Worm (Caenorhabditis elegans): ENCODE data around the gene ran-2.
A peak's percentile ranks its signal among the peaks of the same experiment; 100 is the strongest.

Gene ran-2

ce11 chrIII:7933235-7933634 lies at the start of gene ran-2:
TSS of gene ran-2 (plus strand) at chrIII:7933535.
- TF ChIP-seq him-1 (tag; optimal IDR thresholded peaks at IDR 0.05): no peak
- TF ChIP-seq dao-5 (tag; optimal IDR thresholded peaks at IDR 0.05): no peak
- TF ChIP-seq W03F9.2 (tag; optimal IDR thresholded peaks at IDR 0.05): no peak

ce11 chrIII:7884863-7885262 lies 48.5 kb upstream of the ran-2 start, which contains the start of gene ZK688.11:
TSS of gene ZK688.11 (minus strand) at chrIII:7884963.
- TF ChIP-seq dao-5 (tag; optimal IDR thresholded peaks at IDR 0.05) (no peak), W03F9.2 (tag; optimal IDR thresholded peaks at IDR 0.05) (no peak), him-1 (tag; optimal IDR thresholded peaks at IDR 0.05) (no peak)

- no peak for TF ChIP-seq W03F9.2 (tag; optimal IDR thresholded peaks at IDR 0.05)
Observed at ce11 chrIII:7889036-7889435, 44.3 kb upstream of the ran-2 start.

ce11 chrIII:7891573-7892306 lies 41.6 kb upstream of the ran-2 start, which contains the start of the genes ZK688.5 and fahd-1:
TSS of gene ZK688.5 (minus strand) at chrIII:7891623.
TSS of gene fahd-1 (plus strand) at chrIII:7892256.
- TF ChIP-seq W03F9.2 (tag; optimal IDR thresholded peaks at IDR 0.05): peak; percentile 60
- TF ChIP-seq dao-5 (tag; optimal IDR thresholded peaks at IDR 0.05): no peak
- no peak for TF ChIP-seq him-1 (tag; optimal IDR thresholded peaks at IDR 0.05)

- TF ChIP-seq dao-5 (tag; optimal IDR thresholded peaks at IDR 0.05): no peak
- no peak for TF ChIP-seq W03F9.2 (tag; optimal IDR thresholded peaks at IDR 0.05)
- TF ChIP-seq him-1 (tag; optimal IDR thresholded peaks at IDR 0.05): no peak
Observed at ce11 chrIII:7892333-7892732, 41.0 kb upstream of the ran-2 start.

ce11 chrIII:7893224-7893623 lies 40.1 kb upstream of the ran-2 start:
- no peak for TF ChIP-seq dao-5 (tag; optimal IDR thresholded peaks at IDR 0.05)
- no peak for TF ChIP-seq him-1 (tag; optimal IDR thresholded peaks at IDR 0.05)

- TF ChIP-seq dao-5 (tag; optimal IDR thresholded peaks at IDR 0.05) (no peak), W03F9.2 (tag; optimal IDR thresholded peaks at IDR 0.05) (no peak), him-1 (tag; optimal IDR thresholded peaks at IDR 0.05) (no peak)
Observed at ce11 chrIII:7894724-7895123, 38.6 kb upstream of the ran-2 start, which contains the start of gene ZK688.4. TSS of gene ZK688.4 (plus strand) at chrIII:7895024.

ce11 chrIII:7896925-7897324 lies 36.4 kb upstream of the ran-2 start, which contains the start of gene ZK688.10:
TSS of gene ZK688.10 (minus strand) at chrIII:7897025.
- TF ChIP-seq him-1 (tag; optimal IDR thresholded peaks at IDR 0.05) (no peak), dao-5 (tag; optimal IDR thresholded peaks at IDR 0.05) (no peak), W03F9.2 (tag; optimal IDR thresholded peaks at IDR 0.05) (no peak)

ce11 chrIII:7897733-7898132 lies 35.6 kb upstream of the ran-2 start:
- no peak for TF ChIP-seq dao-5 (tag; optimal IDR thresholded peaks at IDR 0.05)
- no peak for TF ChIP-seq him-1 (tag; optimal IDR thresholded peaks at IDR 0.05)
- no peak for TF ChIP-seq W03F9.2 (tag; optimal IDR thresholded peaks at IDR 0.05)

ce11 chrIII:7900733-7901132 lies 32.6 kb upstream of the ran-2 start, which contains the start of gene best-24:
TSS of gene best-24 (plus strand) at chrIII:7901033.
- no peak for TF ChIP-seq him-1 (tag; optimal IDR thresholded peaks at IDR 0.05)
- TF ChIP-seq dao-5 (tag; optimal IDR thresholded peaks at IDR 0.05): no peak
- TF ChIP-seq W03F9.2 (tag; optimal IDR thresholded peaks at IDR 0.05): no peak

ce11 chrIII:7903427-7903826 lies 29.9 kb upstream of the ran-2 start:
- no peak for TF ChIP-seq dao-5 (tag; optimal IDR thresholded peaks at IDR 0.05)

- TF ChIP-seq dao-5 (tag; optimal IDR thresholded peaks at IDR 0.05) (no peak), W03F9.2 (tag; optimal IDR thresholded peaks at IDR 0.05) (no peak), him-1 (tag; optimal IDR thresholded peaks at IDR 0.05) (no peak)
Observed at ce11 chrIII:7907515-7907914, 25.8 kb upstream of the ran-2 start, which contains the start of gene pcp-5. TSS of gene pcp-5 (minus strand) at chrIII:7907615.

- TF ChIP-seq W03F9.2 (tag; optimal IDR thresholded peaks at IDR 0.05): no peak
- no peak for TF ChIP-seq dao-5 (tag; optimal IDR thresholded peaks at IDR 0.05)
- no peak for TF ChIP-seq him-1 (tag; optimal IDR thresholded peaks at IDR 0.05)
Observed at ce11 chrIII:7909263-7909662, 24.1 kb upstream of the ran-2 start, which contains the start of gene ZK688.1. TSS of gene ZK688.1 (plus strand) at chrIII:7909563.

ce11 chrIII:7911621-7912020 lies 21.7 kb upstream of the ran-2 start, which contains the start of gene ZK688.7:
TSS of gene ZK688.7 (minus strand) at chrIII:7911634.
- TF ChIP-seq W03F9.2 (tag; optimal IDR thresholded peaks at IDR 0.05): no peak
- TF ChIP-seq dao-5 (tag; optimal IDR thresholded peaks at IDR 0.05): no peak
- TF ChIP-seq him-1 (tag; optimal IDR thresholded peaks at IDR 0.05): no peak

- TF ChIP-seq him-1 (tag; optimal IDR thresholded peaks at IDR 0.05) (no peak), dao-5 (tag; optimal IDR thresholded peaks at IDR 0.05) (no peak), W03F9.2 (tag; optimal IDR thresholded peaks at IDR 0.05) (no peak)
Observed at ce11 chrIII:7913488-7913887, 19.8 kb upstream of the ran-2 start, which contains the start of gene ZK688.12. TSS of gene ZK688.12 (minus strand) at chrIII:7913588.
